Worm (Caenorhabditis elegans) whole organism, mixed stage, embryonic: ENCODE data around the gene rop-1.

Experiments
- elt-1 ChIP-seq: sonication (generic microtip); optimal IDR thresholded peaks from 2 replicates; lab custom pipeline; 2017; ENCODE audit warnings: missing genetic modification characterization, mild to moderate bottlenecking, missing compliant biosample characterization, antibody characterized with exemption, moderate library complexity, borderline replicate concordance; ENCODE audit not compliant: insufficient read depth
- elt-3 ChIP-seq: fragments of 150-350 bp; optimal IDR thresholded peaks from 2 replicates; lab custom pipeline; 2014; ENCODE audit warnings: missing biosample characterization, missing genetic modification characterization
- lin-32 ChIP-seq: fragments of 200-800 bp; sonication (Bioruptor generic); optimal IDR thresholded peaks from 2 replicates; lab custom pipeline; 2018; ENCODE audit warnings: mild to moderate bottlenecking, missing genetic modification characterization, missing compliant biosample characterization
- mep-1 ChIP-seq: fragments of 150-350 bp; optimal IDR thresholded peaks from 2 replicates; lab custom pipeline; 2017; ENCODE audit warnings: missing biosample characterization, missing genetic modification reagents, missing genetic modification characterization, inconsistent platforms
- mls-2 ChIP-seq: sonication (generic microtip); optimal IDR thresholded peaks from 2 replicates; lab custom pipeline; 2016; ENCODE audit warnings: mild to moderate bottlenecking, missing genetic modification characterization, moderate library complexity, missing compliant biosample characterization
- nhr-237 ChIP-seq: fragments of 150-350 bp; optimal IDR thresholded peaks from 2 replicates; lab custom pipeline; 2014; ENCODE audit warnings: missing biosample characterization, missing genetic modification characterization
- nhr-76 ChIP-seq: sonication (generic microtip); optimal IDR thresholded peaks from 2 replicates; lab custom pipeline; 2017; ENCODE audit warnings: missing biosample characterization, missing genetic modification characterization
- pha-4 ChIP-seq: fragments of 150-350 bp; optimal IDR thresholded peaks from 2 replicates; lab custom pipeline; 2018; ENCODE audit warnings: missing biosample characterization, missing genetic modification reagents, missing genetic modification characterization
- unc-120 ChIP-seq: sonication (generic microtip); optimal IDR thresholded peaks from 2 replicates; lab custom pipeline; 2017; ENCODE audit warnings: missing genetic modification characterization, missing compliant biosample characterization; ENCODE audit not compliant: poor library complexity, severe bottlenecking
- unc-62 ChIP-seq: fragments of 150-350 bp; optimal IDR thresholded peaks from 2 replicates; lab custom pipeline; 2014; ENCODE audit warnings: missing biosample characterization, missing genetic modification reagents, missing genetic modification characterization

DNA sequence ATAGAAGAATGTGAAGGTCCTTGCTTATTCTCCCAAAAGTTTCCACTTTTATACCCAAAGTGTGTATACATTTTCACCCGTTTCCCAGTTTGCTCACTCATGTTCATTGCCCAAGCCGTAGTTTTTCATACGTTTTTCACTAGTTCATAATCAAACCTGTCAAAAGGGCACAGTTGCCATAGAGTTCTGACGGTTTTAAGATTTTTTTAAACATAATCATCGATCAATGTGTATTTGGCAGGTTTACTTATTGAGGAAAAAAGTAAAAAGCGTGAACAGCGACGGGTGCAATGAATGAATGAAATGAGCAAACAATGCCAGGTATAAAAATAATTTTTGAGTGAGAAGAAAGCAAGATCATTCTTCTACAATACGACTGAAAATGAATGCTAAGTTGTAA is 33.5 kb downstream of the rop-1 start, which contains the start of the genes fipr-5 and fipr-9:
- TF ChIP-seq pha-4 (tag; lab: Kevin White, UChicago), result no peak
- TF ChIP-seq elt-1 (tag; lab: Kevin White, UChicago), result no peak
- no peak for TF ChIP-seq mls-2 (tag; lab: Kevin White, UChicago)
- no peak for TF ChIP-seq nhr-237
- TF ChIP-seq nhr-76, result no peak
- TF ChIP-seq unc-120, result no peak
- no peak for TF ChIP-seq lin-32 (GFP tag; lab: Kevin White, UChicago)
- TF ChIP-seq elt-3, result no peak
- no peak for TF ChIP-seq unc-62 (GFP tag; lab: Kevin White, UChicago)
- TF ChIP-seq mep-1 (tag; lab: Kevin White, UChicago), result no peak
